Worm (Caenorhabditis elegans) whole organism, early embryonic: ENCODE results near the gene srg-66.
"Not testable (repeated sequence)": the region's sequence is repeated elsewhere in the genome, so short reads cannot be mapped to it uniquely, and the experiment has no call there.

Experiments used
- B0310.2 ChIP-seq: sonication (generic microtip); optimal IDR thresholded peaks from 2 replicates; lab custom pipeline; 2016; ENCODE audit warnings: mild to moderate bottlenecking, missing genetic modification characterization, missing compliant biosample characterization
- F13C5.2 ChIP-seq: sonication (generic microtip); optimal IDR thresholded peaks from 2 replicates; lab custom pipeline; 2017; ENCODE audit warnings: mild to moderate bottlenecking, missing genetic modification characterization, inconsistent platforms, missing compliant biosample characterization
- aly-1 ChIP-seq: sonication (generic microtip); optimal IDR thresholded peaks from 2 replicates; lab custom pipeline; 2016; ENCODE audit warnings: missing genetic modification characterization, missing compliant biosample characterization
- ama-1 ChIP-seq: fragments of 150-350 bp; optimal IDR thresholded peaks from 2 replicates; lab custom pipeline; 2014
- ceh-13 ChIP-seq: fragments of 200-800 bp; sonication (Bioruptor generic); optimal IDR thresholded peaks from 2 replicates; lab custom pipeline; 2018; ENCODE audit warnings: mild to moderate bottlenecking, missing genetic modification characterization, missing compliant biosample characterization
- ceh-36 ChIP-seq: sonication (generic microtip); optimal IDR thresholded peaks from 2 replicates; lab custom pipeline; 2016; ENCODE audit warnings: missing genetic modification characterization, inconsistent platforms, missing compliant biosample characterization
- ets-7 ChIP-seq: sonication (generic microtip); optimal IDR thresholded peaks from 2 replicates; lab custom pipeline; 2016; ENCODE audit warnings: missing genotype, missing genetic modification characterization, missing compliant biosample characterization
- flt-1 ChIP-seq: fragments of 200-800 bp; sonication (Bioruptor generic); IDR thresholded peaks from 2 replicates; pipeline ENCODE4 v1.3.6; 2022; ENCODE audit warnings: missing genetic modification characterization, missing compliant biosample characterization
- hmbx-1 ChIP-seq: sonication (generic microtip); optimal IDR thresholded peaks from 2 replicates; lab custom pipeline; 2016; ENCODE audit warnings: mild to moderate bottlenecking, missing genetic modification characterization, missing compliant biosample characterization
- hmg-4 ChIP-seq: fragments of 200-800 bp; sonication (Bioruptor generic); optimal IDR thresholded peaks from 2 replicates; lab custom pipeline; 2018; ENCODE audit warnings: mild to moderate bottlenecking, missing genetic modification characterization, missing compliant biosample characterization
- hnd-1 ChIP-seq: sonication (generic microtip); optimal IDR thresholded peaks from 2 replicates; lab custom pipeline; 2016; ENCODE audit warnings: missing genetic modification characterization, missing compliant biosample characterization
- pes-1 ChIP-seq: fragments of 200-800 bp; sonication (Bioruptor generic); IDR thresholded peaks from 2 replicates; pipeline ENCODE4 v1.3.6; 2022; ENCODE audit warnings: missing genetic modification reagents, missing genetic modification characterization, missing compliant biosample characterization
- scrt-1 ChIP-seq: fragments of 200-800 bp; sonication (Bioruptor generic); IDR thresholded peaks from 2 replicates; pipeline ENCODE4 v1.3.6; 2022; ENCODE audit warnings: missing genetic modification characterization, missing compliant biosample characterization
- sea-1 ChIP-seq: fragments of 200-800 bp; sonication (Bioruptor generic); conservative IDR thresholded peaks from 2 replicates; pipeline ENCODE4 v1.3.6; 2022; ENCODE audit warnings: missing genetic modification characterization, missing compliant biosample characterization
- tbx-11 ChIP-seq: fragments of 200-800 bp; sonication (Bioruptor generic); IDR thresholded peaks from 2 replicates; pipeline ENCODE4 v1.3.6; 2022; ENCODE audit warnings: missing genetic modification characterization, missing compliant biosample characterization
- tbx-37 ChIP-seq: fragments of 200-800 bp; sonication (Bioruptor generic); conservative IDR thresholded peaks from 2 replicates; pipeline ENCODE4 v1.3.6; 2022; ENCODE audit warnings: missing genetic modification reagents, missing genetic modification characterization, missing compliant biosample characterization
- tra-4 ChIP-seq: sonication (generic microtip); optimal IDR thresholded peaks from 2 replicates; lab custom pipeline; 2017; ENCODE audit warnings: missing genetic modification characterization, missing compliant biosample characterization

srg-66 gene

ce11 chrV:5499475-5499874 lies 17.3 kb upstream of the srg-66 start:
- TF ChIP-seq tbx-37 (GFP tag; lab: Robert Waterston, UW) (no peak), scrt-1 (GFP tag; lab: Robert Waterston, UW) (no peak), sea-1 (GFP tag; lab: Robert Waterston, UW) (no peak)

- TF ChIP-seq tbx-37 (GFP tag; lab: Robert Waterston, UW) (no peak), tbx-11 (GFP tag; lab: Robert Waterston, UW) (no peak), ama-1 (lab: Kevin White, UChicago) (no peak), ceh-13 (GFP tag; lab: Kevin White, UChicago) (no peak), scrt-1 (GFP tag; lab: Robert Waterston, UW) (no peak), hmbx-1 (tag; lab: Kevin White, UChicago) (no peak), hmg-4 (GFP tag; lab: Kevin White, UChicago) (no peak), ets-7 (tag; lab: Kevin White, UChicago) (no peak), hnd-1 (tag; lab: Kevin White, UChicago) (no peak), B0310.2 (no peak), sea-1 (GFP tag; lab: Robert Waterston, UW) (no peak), F13C5.2 (tag; lab: Kevin White, UChicago) (no peak), flt-1 (GFP tag; lab: Robert Waterston, UW) (no peak), aly-1 (no peak), pes-1 (GFP tag; lab: Robert Waterston, UW) (no peak), tra-4 (tag; lab: Kevin White, UChicago) (no peak), ceh-36 (no peak)
Measured at ce11 chrV:5493447-5493846, 11.2 kb upstream of the srg-66 start, which contains the start of gene T05C3.2. TSS of gene T05C3.2 (plus strand) at chrV:5493747.

- TF ChIP-seq hmbx-1 (tag; lab: Kevin White, UChicago) (no peak), F13C5.2 (tag; lab: Kevin White, UChicago) (no peak), scrt-1 (GFP tag; lab: Robert Waterston, UW) (no peak), hmg-4 (GFP tag; lab: Kevin White, UChicago) (no peak), pes-1 (GFP tag; lab: Robert Waterston, UW) (no peak)
Measured at ce11 chrV:5490205-5490604, 8.0 kb upstream of the srg-66 start, which contains the start of gene T05C3.6. TSS of gene T05C3.6 (plus strand) at chrV:5490445.

ce11 chrV:5488766-5489165 lies 6.6 kb upstream of the srg-66 start, which contains the start of gene grl-18:
TSS of gene grl-18 (minus strand) at chrV:5488866.
- no peak for TF ChIP-seq B0310.2
- TF ChIP-seq ets-7 (tag; lab: Kevin White, UChicago), result no peak
- TF ChIP-seq scrt-1 (GFP tag; lab: Robert Waterston, UW), result no peak
- no peak for TF ChIP-seq tbx-11 (GFP tag; lab: Robert Waterston, UW)
- TF ChIP-seq pes-1 (GFP tag; lab: Robert Waterston, UW), result no peak
- no peak for TF ChIP-seq ceh-36
- TF ChIP-seq sea-1 (GFP tag; lab: Robert Waterston, UW), result no peak
- TF ChIP-seq tbx-37 (GFP tag; lab: Robert Waterston, UW), result no peak
- no peak for TF ChIP-seq tra-4 (tag; lab: Kevin White, UChicago)
- no peak for TF ChIP-seq F13C5.2 (tag; lab: Kevin White, UChicago)

- TF ChIP-seq F13C5.2 (tag; lab: Kevin White, UChicago) (no peak), tbx-11 (GFP tag; lab: Robert Waterston, UW) (no peak), ceh-36 (no peak), hmbx-1 (tag; lab: Kevin White, UChicago) (no peak), scrt-1 (GFP tag; lab: Robert Waterston, UW) (no peak), pes-1 (GFP tag; lab: Robert Waterston, UW) (no peak), ama-1 (lab: Kevin White, UChicago) (no peak), sea-1 (GFP tag; lab: Robert Waterston, UW) (no peak), B0310.2 (no peak), ceh-13 (GFP tag; lab: Kevin White, UChicago) (no peak), tbx-37 (GFP tag; lab: Robert Waterston, UW) (no peak), hmg-4 (GFP tag; lab: Kevin White, UChicago) (no peak), flt-1 (GFP tag; lab: Robert Waterston, UW) (no peak), hnd-1 (tag; lab: Kevin White, UChicago) (no peak), tra-4 (tag; lab: Kevin White, UChicago) (no peak), aly-1 (no peak), ets-7 (tag; lab: Kevin White, UChicago) (no peak)
Measured at ce11 chrV:5487180-5487579, 5.0 kb upstream of the srg-66 start.

- no peak for TF ChIP-seq flt-1 (GFP tag; lab: Robert Waterston, UW)
Measured at ce11 chrV:5484866-5485265, 2.7 kb upstream of the srg-66 start, which contains the start of gene srg-65. TSS of gene srg-65 (minus strand) at chrV:5484966.

- TF ChIP-seq B0310.2, result no peak
- no peak for TF ChIP-seq hmg-4 (GFP tag; lab: Kevin White, UChicago)
- no peak for TF ChIP-seq pes-1 (GFP tag; lab: Robert Waterston, UW)
Measured at ce11 chrV:5477719-5478118, 4.5 kb downstream of the srg-66 start.

- TF ChIP-seq F13C5.2 (tag; lab: Kevin White, UChicago); aly-1; ceh-13 (GFP tag; lab: Kevin White, UChicago): not testable (repeated sequence)
Measured at ce11 chrV:5470930-5471329, 11.3 kb downstream of the srg-66 start, which contains the start of gene ZC317.7. TSS of gene ZC317.7 (minus strand) at chrV:5471030.
